Worm (Caenorhabditis elegans): Measurements from ENCODE around the gene Y38E10A.17.
"Not testable (repeated sequence)": the region's sequence is repeated elsewhere in the genome, so short reads cannot be mapped to it uniquely, and the experiment has no call there.

The Y38E10A.17 gene

DNA sequence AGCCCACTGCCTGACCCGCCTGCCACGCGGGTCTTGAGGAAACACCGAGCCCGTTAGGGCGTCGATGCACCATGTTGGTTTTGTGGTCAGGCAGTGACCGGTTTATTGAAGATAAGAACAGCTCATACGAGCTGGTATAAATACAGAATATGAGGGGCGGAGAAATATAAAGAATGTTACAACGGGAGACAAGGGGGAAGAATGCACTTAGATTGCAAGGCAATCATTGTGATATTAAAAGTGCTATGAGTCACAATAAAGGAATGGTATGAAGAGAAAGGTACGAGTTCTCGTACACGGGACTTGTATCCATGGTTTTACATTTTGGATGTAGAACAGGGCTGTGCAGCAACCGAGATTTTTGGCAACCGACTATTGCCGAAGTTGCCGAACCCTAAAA lies 10.2 kb downstream of the Y38E10A.17 start, which contains the start of gene Y38E10A.14:
Y38E10A.14 (minus strand) TSS at position 101 of the 400 bp plus-strand sequence.
- not testable (repeated sequence) for TF ChIP-seq ceh-16, nhr-12, nhr-11 (tag; optimal IDR thresholded peaks at IDR 0.05)

DNA sequence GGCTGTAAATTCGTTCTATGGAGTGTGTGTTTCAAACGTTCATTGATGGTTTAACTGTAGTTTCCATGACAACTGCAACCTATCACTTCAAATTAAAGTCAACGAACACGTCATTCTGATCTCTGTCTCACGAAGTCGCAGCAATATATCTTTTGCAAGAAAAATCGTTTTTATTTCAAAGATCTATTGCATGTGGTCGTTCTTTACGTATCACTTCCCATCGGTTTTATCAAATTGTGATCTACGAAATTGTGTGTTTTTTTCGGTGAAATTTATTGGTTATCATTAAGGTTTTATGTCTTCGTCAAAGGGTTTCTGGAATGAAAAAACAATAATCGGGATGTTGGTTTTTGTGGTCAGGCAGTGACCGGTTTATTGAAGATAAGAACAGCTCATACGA lies 11.8 kb downstream of the Y38E10A.17 start:
- TF ChIP-seq nhr-28 (tag; optimal IDR thresholded peaks at IDR 0.05) (no peak), fos-1 (tag; optimal IDR thresholded peaks at IDR 0.05) (no peak), elt-1 (tag; optimal IDR thresholded peaks at IDR 0.05) (no peak), zag-1 (tag; optimal IDR thresholded peaks at IDR 0.05) (no peak)

DNA sequence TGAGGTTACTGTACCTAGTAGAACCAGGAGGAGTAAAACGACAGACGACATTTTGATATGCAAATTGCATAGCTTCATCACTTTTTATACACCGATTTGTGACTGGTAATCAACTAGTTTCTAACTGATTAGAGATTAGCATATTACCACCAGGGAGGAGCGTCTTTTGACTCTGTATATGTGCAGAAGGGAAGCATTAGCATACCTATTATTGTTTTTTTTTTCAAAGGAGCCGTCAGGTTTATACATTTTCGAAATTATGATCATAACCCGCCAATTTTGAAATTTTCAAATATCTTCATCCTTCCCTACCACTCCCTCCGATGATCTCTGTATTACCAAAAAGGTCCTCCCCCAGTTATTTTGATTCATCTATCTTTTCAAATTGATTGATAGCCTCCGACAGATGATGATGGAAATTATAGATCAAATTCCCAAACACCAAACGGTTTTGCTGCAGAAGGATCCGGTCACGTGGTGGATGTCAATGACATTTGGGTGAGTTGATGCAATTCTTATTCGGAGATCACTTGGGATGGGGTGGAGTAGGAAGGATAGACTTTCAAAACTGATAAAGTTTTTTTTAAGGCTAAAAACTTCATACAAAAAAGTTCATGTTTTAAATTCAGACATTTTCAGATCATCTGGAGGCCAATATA lies 12.6 kb downstream of the Y38E10A.17 start, which contains the start of gene nspe-8:
nspe-8 (minus strand) TSS at position 51 of the 659 bp plus-strand sequence.
- TF ChIP-seq ceh-16 (tag; optimal IDR thresholded peaks at IDR 0.05) (no peak), nhr-43 (tag; optimal IDR thresholded peaks at IDR 0.05; ENCODE audit: poor library complexity, severe bottlenecking) (peak; percentile 88), aly-2 (tag; optimal IDR thresholded peaks at IDR 0.05) (no peak), nhr-23 (tag; optimal IDR thresholded peaks at IDR 0.05) (peak; percentile 82), nhr-25 (tag; optimal IDR thresholded peaks at IDR 0.05) (peak; percentile 50)

DNA sequence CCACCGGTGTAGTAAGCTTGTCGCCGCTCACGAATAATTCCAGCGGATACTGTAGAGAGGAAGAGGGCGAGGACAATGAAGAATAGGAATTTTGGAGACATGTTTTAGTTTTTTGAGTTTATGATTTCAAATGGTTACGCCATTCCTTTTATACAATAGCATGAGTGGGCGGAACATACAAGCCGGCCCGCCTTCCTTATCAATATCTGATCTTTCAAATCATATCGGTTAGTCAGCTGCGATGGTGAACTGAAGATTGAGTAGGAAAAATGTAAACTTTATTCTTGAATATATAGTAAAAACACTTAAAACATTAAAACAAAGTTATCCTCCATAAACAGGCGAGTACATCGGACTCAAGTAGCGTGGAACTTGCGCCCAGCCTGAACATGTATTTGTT lies 13.8 kb downstream of the Y38E10A.17 start, which contains the start of gene nspe-1:
nspe-1 (minus strand) TSS at position 101 of the 400 bp plus-strand sequence.
- TF ChIP-seq aly-2 (tag; optimal IDR thresholded peaks at IDR 0.05) = no peak
- TF ChIP-seq tbx-2 (tag; optimal IDR thresholded peaks at IDR 0.05) = no peak
- no peak for TF ChIP-seq nhr-11 (tag; optimal IDR thresholded peaks at IDR 0.05)
- TF ChIP-seq nhr-237 (tag; optimal IDR thresholded peaks at IDR 0.05) = no peak
- no peak for TF ChIP-seq nfya-1 (tag; optimal IDR thresholded peaks at IDR 0.05; ENCODE audit: insufficient read depth)
- TF ChIP-seq sea-2 (GFP tag; optimal IDR thresholded peaks at IDR 0.05) = no peak
- no peak for TF ChIP-seq elt-1 (tag; optimal IDR thresholded peaks at IDR 0.05)
- no peak for TF ChIP-seq jun-1 (tag; optimal IDR thresholded peaks at IDR 0.05)
- TF ChIP-seq mml-1 (tag; optimal IDR thresholded peaks at IDR 0.05) = no peak
- TF ChIP-seq eor-1 (tag; optimal IDR thresholded peaks at IDR 0.05) = no peak
- no peak for TF ChIP-seq hmg-11 (tag; optimal IDR thresholded peaks at IDR 0.05)
- TF ChIP-seq lsy-12 (tag; optimal IDR thresholded peaks at IDR 0.05) = no peak
- no peak for TF ChIP-seq ceh-28 (tag; optimal IDR thresholded peaks at IDR 0.05)
- no peak for TF ChIP-seq ceh-9 (tag; optimal IDR thresholded peaks at IDR 0.05)
- no peak for TF ChIP-seq elt-2 (tag; optimal IDR thresholded peaks at IDR 0.05)
- TF ChIP-seq pqm-1 (tag; optimal IDR thresholded peaks at IDR 0.05) = no peak
- no peak for TF ChIP-seq nhr-12 (tag; optimal IDR thresholded peaks at IDR 0.05)
- TF ChIP-seq fkh-10 (GFP tag; optimal IDR thresholded peaks at IDR 0.05) = no peak
- no peak for TF ChIP-seq pha-4 (tag; optimal IDR thresholded peaks at IDR 0.05)
- no peak for TF ChIP-seq snpc-4 (tag; optimal IDR thresholded peaks at IDR 0.05)

DNA sequence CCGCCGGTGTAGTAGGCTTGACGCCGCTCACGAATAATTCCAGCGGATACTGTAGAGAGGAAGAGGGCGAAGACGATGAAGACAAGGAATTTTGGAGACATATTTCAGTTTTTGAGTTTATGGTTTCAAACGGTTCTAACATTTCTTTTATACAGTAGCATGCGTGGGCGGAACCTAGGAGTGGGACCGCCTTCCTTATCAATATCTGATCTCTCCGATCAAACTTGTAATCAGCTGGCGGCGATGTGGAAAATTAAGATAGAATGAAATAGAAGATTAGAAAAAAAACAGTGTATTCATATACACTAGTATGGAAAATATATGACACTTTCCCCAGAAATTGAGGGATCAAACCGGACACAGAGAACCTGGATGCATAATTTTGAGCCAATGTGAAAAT lies 15.3 kb downstream of the Y38E10A.17 start, which contains the start of gene nspe-2:
nspe-2 (minus strand) TSS at position 101 of the 400 bp plus-strand sequence.
- TF ChIP-seq lsy-12 (tag; optimal IDR thresholded peaks at IDR 0.05) = no peak
- no peak for TF ChIP-seq ztf-11 (tag; optimal IDR thresholded peaks at IDR 0.05)
- TF ChIP-seq nhr-12 (tag; optimal IDR thresholded peaks at IDR 0.05) = no peak
- TF ChIP-seq ceh-9 (tag; optimal IDR thresholded peaks at IDR 0.05) = no peak
- TF ChIP-seq unc-62 (GFP tag; optimal IDR thresholded peaks at IDR 0.05) = no peak
- no peak for TF ChIP-seq nhr-67 (tag; optimal IDR thresholded peaks at IDR 0.05)
- no peak for TF ChIP-seq egl-5 (tag; optimal IDR thresholded peaks at IDR 0.05)
- TF ChIP-seq ceh-28 (tag; optimal IDR thresholded peaks at IDR 0.05) = no peak
- TF ChIP-seq mdl-1 (tag; optimal IDR thresholded peaks at IDR 0.05) = no peak
- TF ChIP-seq fkh-10 (GFP tag; optimal IDR thresholded peaks at IDR 0.05) = no peak
- no peak for TF ChIP-seq tbx-2 (tag; optimal IDR thresholded peaks at IDR 0.05)
- TF ChIP-seq daf-12 (tag; optimal IDR thresholded peaks at IDR 0.05) = no peak
- TF ChIP-seq pqm-1 (tag; optimal IDR thresholded peaks at IDR 0.05) = no peak
- TF ChIP-seq hmg-11 (tag; optimal IDR thresholded peaks at IDR 0.05) = no peak
- no peak for TF ChIP-seq ama-1 (optimal IDR thresholded peaks at IDR 0.05)

Data from whole organism, L3 larva.